Worm (Caenorhabditis elegans): Measurements from ENCODE around the gene ZK643.2.

Gene ZK643.2

DNA sequence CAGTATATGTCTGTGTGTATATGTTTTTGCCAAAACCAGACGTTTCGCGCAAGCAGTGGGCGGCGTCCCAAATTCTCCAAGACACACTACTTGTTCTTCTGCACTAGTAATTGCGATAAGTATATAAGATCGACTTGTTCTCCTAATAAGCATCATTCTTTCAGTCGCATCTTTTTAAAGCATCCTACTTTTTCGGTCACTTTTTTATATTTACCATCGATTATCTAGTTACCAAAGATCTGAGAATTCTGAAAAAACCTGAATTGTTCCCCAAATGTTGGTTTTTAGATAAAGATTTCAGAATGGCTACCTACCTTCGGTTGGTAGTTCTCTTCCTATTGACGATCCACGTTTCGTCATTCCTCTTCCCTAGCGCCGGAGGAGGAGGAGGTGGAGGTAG, 5.7 kb downstream of the ZK643.2 start, which contains the start of gene grl-25:
TSS of gene grl-25 (plus strand) at position 301 of the 400 bp plus-strand sequence.
- TF ChIP-seq cog-1 (tag; optimal IDR thresholded peaks at IDR 0.05) (no peak), ztf-23 (GFP tag; IDR thresholded peaks at IDR 0.05) (no peak), flt-1 (GFP tag; IDR thresholded peaks at IDR 0.05) (no peak), klf-2 (GFP tag; conservative IDR thresholded peaks at IDR 0.05) (no peak), ref-1 (GFP tag; conservative IDR thresholded peaks at IDR 0.05) (no peak), tab-1 (GFP tag; IDR thresholded peaks at IDR 0.05) (no peak), med-1 (GFP tag; optimal IDR thresholded peaks at IDR 0.05; ENCODE audit: insufficient read depth) (no peak), ztf-29 (GFP tag; IDR thresholded peaks at IDR 0.05) (no peak)

DNA sequence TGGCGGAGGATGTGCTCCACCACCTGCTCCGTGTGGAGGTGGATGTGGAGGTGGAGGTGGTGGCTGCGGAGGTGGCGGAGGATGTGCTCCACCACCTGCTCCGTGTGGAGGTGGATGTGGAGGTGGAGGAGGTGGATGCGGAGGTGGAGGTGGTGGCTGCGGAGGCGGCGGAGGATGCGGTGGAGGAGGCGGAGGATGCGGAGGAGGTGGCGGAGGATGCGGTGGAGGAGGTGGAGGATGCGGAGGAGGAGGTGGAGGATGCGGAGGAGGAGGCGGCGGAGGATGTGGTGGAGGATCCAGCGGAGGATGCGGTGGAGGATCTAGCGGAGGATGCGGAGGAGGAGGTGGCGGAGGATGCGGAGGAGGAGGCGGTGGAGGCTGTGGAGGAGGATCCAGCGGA, 6.1 kb downstream of the ZK643.2 start:
- TF ChIP-seq T22C8.4 (GFP tag; IDR thresholded peaks at IDR 0.05) (no peak), ztf-23 (GFP tag; IDR thresholded peaks at IDR 0.05) (no peak), cog-1 (tag; optimal IDR thresholded peaks at IDR 0.05) (no peak), ref-1 (GFP tag; conservative IDR thresholded peaks at IDR 0.05) (no peak), ztf-29 (GFP tag; IDR thresholded peaks at IDR 0.05) (no peak), flt-1 (GFP tag; IDR thresholded peaks at IDR 0.05) (no peak), tab-1 (GFP tag; IDR thresholded peaks at IDR 0.05) (no peak), klf-2 (GFP tag; conservative IDR thresholded peaks at IDR 0.05) (no peak), med-1 (GFP tag; optimal IDR thresholded peaks at IDR 0.05; ENCODE audit: insufficient read depth) (no peak)

DNA sequence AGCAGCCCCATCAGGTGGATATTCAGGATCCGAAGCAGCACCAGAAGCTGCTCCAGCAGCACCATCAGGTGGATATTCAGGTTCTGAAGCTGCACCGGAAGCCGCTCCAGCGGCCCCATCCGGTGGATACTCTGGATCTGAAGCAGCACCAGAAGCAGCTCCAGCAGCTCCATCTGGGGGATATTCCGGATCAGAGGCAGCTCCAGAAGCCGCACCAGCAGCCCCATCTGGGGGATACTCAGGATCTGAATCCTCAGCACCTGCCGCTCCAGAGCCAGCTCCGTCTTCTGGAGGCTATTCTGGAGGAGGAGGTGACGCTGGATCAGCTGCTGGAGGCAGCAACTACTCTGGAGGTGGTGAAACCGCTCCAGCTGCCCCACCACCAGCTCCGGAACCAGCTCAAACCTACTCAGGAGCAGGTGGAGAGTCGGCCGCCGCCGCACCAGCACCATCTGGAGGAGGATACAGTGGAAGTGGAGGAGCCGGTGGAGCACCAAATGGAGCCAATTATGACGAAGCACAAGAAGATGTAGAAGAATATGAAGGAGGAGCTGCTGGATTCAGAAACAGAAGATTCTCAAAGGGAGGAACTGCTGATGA, 8.4 kb downstream of the ZK643.2 start:
- TF ChIP-seq med-1 (GFP tag; optimal IDR thresholded peaks at IDR 0.05; ENCODE audit: insufficient read depth), result no peak
- TF ChIP-seq flt-1 (GFP tag; IDR thresholded peaks at IDR 0.05), result no peak
- no peak for TF ChIP-seq klf-2 (GFP tag; conservative IDR thresholded peaks at IDR 0.05)
- TF ChIP-seq ref-1 (GFP tag; conservative IDR thresholded peaks at IDR 0.05), result no peak
- TF ChIP-seq tab-1 (GFP tag; IDR thresholded peaks at IDR 0.05), result no peak
- 0 out of 2 replicates have a peak, but pooled peaks have one; percentile 55 for TF ChIP-seq ztf-23 (GFP tag; IDR thresholded peaks at IDR 0.05)
- TF ChIP-seq T22C8.4 (GFP tag; IDR thresholded peaks at IDR 0.05), result no peak

DNA sequence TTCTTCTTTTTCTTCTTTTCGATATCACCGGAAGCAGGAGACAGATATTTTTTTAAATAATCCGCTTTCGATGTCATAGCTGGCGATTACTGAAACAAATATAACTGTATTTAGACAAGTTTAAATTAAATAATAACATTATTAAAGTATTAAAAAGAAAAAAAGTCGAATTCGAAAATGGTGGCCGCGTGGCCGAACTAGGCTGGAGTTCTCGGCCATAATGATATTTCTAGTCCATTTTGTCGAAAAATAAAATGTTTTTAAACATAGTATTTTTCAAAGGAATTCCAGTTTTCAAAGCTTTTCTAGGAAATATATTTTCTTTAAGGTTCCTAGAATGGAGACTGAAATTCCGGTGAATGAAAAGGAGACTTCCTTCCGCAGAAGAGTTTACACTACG, 11.3 kb downstream of the ZK643.2 start, which contains the start of the genes bud-13 and rpap-2:
TSS of gene bud-13 (minus strand) at position 89 of the 400 bp plus-strand sequence.
TSS of gene rpap-2 (plus strand) at position 329 of the 400 bp plus-strand sequence.
- TF ChIP-seq ztf-29 (GFP tag; IDR thresholded peaks at IDR 0.05) (no peak), ztf-23 (GFP tag; IDR thresholded peaks at IDR 0.05) (no peak), tab-1 (GFP tag; IDR thresholded peaks at IDR 0.05) (no peak), ref-1 (GFP tag; conservative IDR thresholded peaks at IDR 0.05) (no peak), med-1 (GFP tag; optimal IDR thresholded peaks at IDR 0.05; ENCODE audit: insufficient read depth) (no peak), flt-1 (GFP tag; IDR thresholded peaks at IDR 0.05) (no peak), klf-2 (GFP tag; conservative IDR thresholded peaks at IDR 0.05) (no peak), T22C8.4 (GFP tag; IDR thresholded peaks at IDR 0.05) (no peak)

DNA sequence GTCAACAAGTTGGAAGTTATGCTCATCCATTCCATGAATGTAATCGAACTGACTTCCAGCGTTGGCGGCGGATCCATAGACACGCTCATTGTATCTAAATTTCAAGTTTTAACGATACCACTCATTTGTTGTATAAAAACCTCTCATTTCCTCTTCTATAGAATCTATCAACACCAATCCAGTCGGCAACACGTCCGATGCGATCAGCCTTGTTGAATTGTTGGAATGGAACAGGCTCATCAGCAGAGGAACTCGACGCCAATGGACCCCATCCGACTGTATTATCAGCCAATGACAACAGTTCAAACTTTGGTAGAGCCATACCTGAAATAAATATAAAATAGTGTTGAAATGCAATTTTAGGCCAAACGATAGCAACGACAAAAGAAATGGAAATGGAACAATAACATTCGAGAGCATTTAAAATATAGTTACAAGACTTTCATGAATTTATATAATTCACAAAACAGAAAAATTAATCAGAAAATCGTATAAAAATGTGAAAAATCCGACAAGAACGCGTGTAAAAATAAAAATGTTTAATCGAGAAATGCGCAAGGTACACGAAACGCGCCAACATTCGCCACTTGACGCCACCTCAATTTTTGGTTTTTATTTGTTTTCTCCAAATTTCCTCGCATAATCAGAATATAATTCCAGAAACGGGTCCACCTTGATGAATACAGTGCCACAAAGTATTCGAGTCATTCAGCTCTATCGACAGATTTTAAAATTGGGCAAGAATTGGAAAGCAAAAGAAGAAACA, 15.1 kb downstream of the ZK643.2 start, which contains the start of the genes eif-3.D and R08D7.4:
TSS of gene eif-3.D (minus strand) at position 324 of the 766 bp plus-strand sequence.
TSS of gene R08D7.4 (plus strand) at position 638 of the 766 bp plus-strand sequence.
- TF ChIP-seq med-1 (GFP tag; optimal IDR thresholded peaks at IDR 0.05; ENCODE audit: insufficient read depth) (peak; percentile 54), T22C8.4 (GFP tag; IDR thresholded peaks at IDR 0.05) (no peak), ref-1 (GFP tag; conservative IDR thresholded peaks at IDR 0.05) (no peak), tab-1 (GFP tag; IDR thresholded peaks at IDR 0.05) (peak; percentile 57; the same call in 1 of the 2 replicates), flt-1 (GFP tag; IDR thresholded peaks at IDR 0.05) (0 out of 2 replicates have a peak, but pooled peaks have one; percentile 47), klf-2 (GFP tag; conservative IDR thresholded peaks at IDR 0.05) (no peak), cog-1 (tag; optimal IDR thresholded peaks at IDR 0.05) (no peak), ztf-23 (GFP tag; IDR thresholded peaks at IDR 0.05) (peak; percentile 66; the same call in 1 of the 2 replicates)

DNA sequence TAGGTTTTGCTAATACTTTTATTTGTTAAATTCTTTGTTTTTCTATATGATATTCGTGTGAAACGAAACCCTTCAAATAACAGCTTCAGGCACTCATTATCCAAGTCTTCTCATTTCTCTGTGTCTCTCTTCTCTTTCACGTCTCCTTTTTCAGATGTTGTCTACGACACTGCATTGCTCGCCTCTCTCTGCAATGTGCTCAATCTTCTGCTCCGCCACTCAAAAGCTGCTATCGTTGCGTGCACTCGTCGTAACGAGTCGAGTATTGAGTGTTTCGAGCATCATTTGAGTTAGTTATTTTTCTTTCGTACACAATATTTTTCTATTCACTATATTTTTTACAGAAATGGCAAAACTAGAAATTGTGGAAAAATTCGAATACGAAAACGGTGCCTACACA, 16.8 kb downstream of the ZK643.2 start:
- no peak for TF ChIP-seq tab-1 (GFP tag; IDR thresholded peaks at IDR 0.05)

DNA sequence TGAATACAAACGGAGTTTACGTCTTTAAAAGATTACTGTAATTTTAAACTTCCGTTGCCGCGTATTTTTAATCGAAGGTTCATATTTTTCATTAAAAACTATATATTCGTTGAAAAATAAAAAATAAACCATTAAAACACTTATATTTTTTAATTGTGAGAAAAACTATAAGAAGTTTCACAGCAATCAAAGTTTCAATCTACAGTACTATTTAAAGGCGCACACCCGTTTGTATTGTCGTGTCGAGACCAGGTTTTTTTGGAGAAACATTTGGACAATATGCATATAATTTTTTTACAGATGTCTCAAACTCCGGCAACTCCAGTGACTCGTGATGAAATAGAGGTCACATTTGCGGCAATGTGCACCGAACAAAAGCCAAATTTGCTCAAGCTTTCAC, 17.5 kb downstream of the ZK643.2 start, which contains the start of gene R08D7.5:
TSS of gene R08D7.5 (plus strand) at position 301 of the 400 bp plus-strand sequence.
- no peak for TF ChIP-seq ztf-29 (GFP tag; IDR thresholded peaks at IDR 0.05)
- TF ChIP-seq ztf-23 (GFP tag; IDR thresholded peaks at IDR 0.05), result no peak
- TF ChIP-seq med-1 (GFP tag; optimal IDR thresholded peaks at IDR 0.05; ENCODE audit: insufficient read depth), result no peak
- no peak for TF ChIP-seq ref-1 (GFP tag; conservative IDR thresholded peaks at IDR 0.05)
- no peak for TF ChIP-seq tab-1 (GFP tag; IDR thresholded peaks at IDR 0.05)
- TF ChIP-seq T22C8.4 (GFP tag; IDR thresholded peaks at IDR 0.05), result no peak
- no peak for TF ChIP-seq cog-1 (tag; optimal IDR thresholded peaks at IDR 0.05)
- TF ChIP-seq klf-2 (GFP tag; conservative IDR thresholded peaks at IDR 0.05), result no peak
- no peak for TF ChIP-seq flt-1 (GFP tag; IDR thresholded peaks at IDR 0.05)

DNA sequence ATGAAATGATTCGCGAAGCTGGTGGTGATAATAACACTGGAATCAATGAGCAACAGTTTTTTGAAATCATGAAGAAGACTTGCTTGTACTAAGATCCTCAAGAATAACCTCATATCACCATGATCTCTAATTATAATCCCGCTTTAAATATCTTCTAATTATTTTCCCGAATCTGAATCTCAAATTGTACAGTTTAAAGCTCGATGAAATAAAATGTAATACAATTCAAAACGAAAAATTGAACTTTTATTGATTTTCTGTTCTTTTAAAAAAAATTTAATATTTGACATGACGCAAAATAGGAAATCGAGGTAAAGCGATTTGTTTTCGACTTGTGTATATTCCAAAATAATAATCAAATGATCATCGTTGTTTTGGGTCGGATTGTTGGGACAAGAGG, 18.5 kb downstream of the ZK643.2 start:
- TF ChIP-seq ref-1 (GFP tag; conservative IDR thresholded peaks at IDR 0.05), result no peak
- no peak for TF ChIP-seq tab-1 (GFP tag; IDR thresholded peaks at IDR 0.05)
- no peak for TF ChIP-seq klf-2 (GFP tag; conservative IDR thresholded peaks at IDR 0.05)
- no peak for TF ChIP-seq T22C8.4 (GFP tag; IDR thresholded peaks at IDR 0.05)
- no peak for TF ChIP-seq ztf-29 (GFP tag; IDR thresholded peaks at IDR 0.05)
- no peak for TF ChIP-seq cog-1 (tag; optimal IDR thresholded peaks at IDR 0.05)
- TF ChIP-seq ztf-23 (GFP tag; IDR thresholded peaks at IDR 0.05), result no peak
- TF ChIP-seq flt-1 (GFP tag; IDR thresholded peaks at IDR 0.05), result no peak
- no peak for TF ChIP-seq med-1 (GFP tag; optimal IDR thresholded peaks at IDR 0.05; ENCODE audit: insufficient read depth)
